Worm (Caenorhabditis elegans) whole organism, early embryonic: ENCODE measurements around the gene ubl-1.

Experiments used
- B0310.2 ChIP-seq: sonication (generic microtip); optimal IDR thresholded peaks from 2 replicates; lab custom pipeline; 2016; ENCODE audit warnings: mild to moderate bottlenecking, missing genetic modification characterization, missing compliant biosample characterization
- F13C5.2 ChIP-seq: sonication (generic microtip); optimal IDR thresholded peaks from 2 replicates; lab custom pipeline; 2017; ENCODE audit warnings: mild to moderate bottlenecking, missing genetic modification characterization, inconsistent platforms, missing compliant biosample characterization
- aly-1 ChIP-seq: sonication (generic microtip); optimal IDR thresholded peaks from 2 replicates; lab custom pipeline; 2016; ENCODE audit warnings: missing genetic modification characterization, missing compliant biosample characterization
- ama-1 ChIP-seq: fragments of 150-350 bp; optimal IDR thresholded peaks from 2 replicates; lab custom pipeline; 2014
- ceh-13 ChIP-seq: fragments of 200-800 bp; sonication (Bioruptor generic); optimal IDR thresholded peaks from 2 replicates; lab custom pipeline; 2018; ENCODE audit warnings: mild to moderate bottlenecking, missing genetic modification characterization, missing compliant biosample characterization
- ceh-36 ChIP-seq: sonication (generic microtip); optimal IDR thresholded peaks from 2 replicates; lab custom pipeline; 2016; ENCODE audit warnings: missing genetic modification characterization, inconsistent platforms, missing compliant biosample characterization
- ets-7 ChIP-seq: sonication (generic microtip); optimal IDR thresholded peaks from 2 replicates; lab custom pipeline; 2016; ENCODE audit warnings: missing genotype, missing genetic modification characterization, missing compliant biosample characterization
- flt-1 ChIP-seq: fragments of 200-800 bp; sonication (Bioruptor generic); IDR thresholded peaks from 2 replicates; pipeline ENCODE4 v1.3.6; 2022; ENCODE audit warnings: missing genetic modification characterization, missing compliant biosample characterization
- hmbx-1 ChIP-seq: sonication (generic microtip); optimal IDR thresholded peaks from 2 replicates; lab custom pipeline; 2016; ENCODE audit warnings: mild to moderate bottlenecking, missing genetic modification characterization, missing compliant biosample characterization
- hmg-4 ChIP-seq: fragments of 200-800 bp; sonication (Bioruptor generic); optimal IDR thresholded peaks from 2 replicates; lab custom pipeline; 2018; ENCODE audit warnings: mild to moderate bottlenecking, missing genetic modification characterization, missing compliant biosample characterization
- hnd-1 ChIP-seq: sonication (generic microtip); optimal IDR thresholded peaks from 2 replicates; lab custom pipeline; 2016; ENCODE audit warnings: missing genetic modification characterization, missing compliant biosample characterization
- scrt-1 ChIP-seq: fragments of 200-800 bp; sonication (Bioruptor generic); IDR thresholded peaks from 2 replicates; pipeline ENCODE4 v1.3.6; 2022; ENCODE audit warnings: missing genetic modification characterization, missing compliant biosample characterization
- sea-1 ChIP-seq: fragments of 200-800 bp; sonication (Bioruptor generic); conservative IDR thresholded peaks from 2 replicates; pipeline ENCODE4 v1.3.6; 2022; ENCODE audit warnings: missing genetic modification characterization, missing compliant biosample characterization
- tbx-11 ChIP-seq: fragments of 200-800 bp; sonication (Bioruptor generic); IDR thresholded peaks from 2 replicates; pipeline ENCODE4 v1.3.6; 2022; ENCODE audit warnings: missing genetic modification characterization, missing compliant biosample characterization

ubl-1 gene

ce11 chrIII:3111534-3111933, 43.4 kb downstream of the ubl-1 start:
- TF ChIP-seq aly-1 (tag; lab: Kevin White, UChicago): no peak
- no peak for TF ChIP-seq scrt-1 (GFP tag; lab: Robert Waterston, UW)
- no peak for TF ChIP-seq flt-1 (GFP tag; lab: Robert Waterston, UW)
- no peak for TF ChIP-seq tbx-11 (GFP tag; lab: Robert Waterston, UW)
- TF ChIP-seq B0310.2: no peak
- TF ChIP-seq F13C5.2 (tag; lab: Kevin White, UChicago): no peak
- no peak for TF ChIP-seq hmbx-1 (tag; lab: Kevin White, UChicago)
- no peak for TF ChIP-seq hmg-4 (GFP tag; lab: Kevin White, UChicago)

ce11 chrIII:3112001-3112400, 43.9 kb downstream of the ubl-1 start:
- TF ChIP-seq B0310.2: no peak
- no peak for TF ChIP-seq ama-1 (lab: Kevin White, UChicago)
- TF ChIP-seq hmg-4 (GFP tag; lab: Kevin White, UChicago): no peak
- no peak for TF ChIP-seq hnd-1 (tag; lab: Kevin White, UChicago)
- TF ChIP-seq sea-1 (GFP tag; lab: Robert Waterston, UW): no peak
- TF ChIP-seq ceh-13: no peak
- TF ChIP-seq ets-7 (tag; lab: Kevin White, UChicago): no peak

ce11 chrIII:3112616-3113015, 44.5 kb downstream of the ubl-1 start:
- TF ChIP-seq sea-1 (GFP tag; lab: Robert Waterston, UW) (no peak), ceh-36 (tag; lab: Kevin White, UChicago) (no peak)

- TF ChIP-seq ceh-36 (tag; lab: Kevin White, UChicago): no peak
- TF ChIP-seq aly-1 (tag; lab: Kevin White, UChicago): no peak
- no peak for TF ChIP-seq F13C5.2 (tag; lab: Kevin White, UChicago)
- TF ChIP-seq B0310.2: no peak
- no peak for TF ChIP-seq flt-1 (GFP tag; lab: Robert Waterston, UW)
- TF ChIP-seq sea-1 (GFP tag; lab: Robert Waterston, UW): no peak
- no peak for TF ChIP-seq hmbx-1 (tag; lab: Kevin White, UChicago)
- TF ChIP-seq tbx-11 (GFP tag; lab: Robert Waterston, UW): no peak
Measured at ce11 chrIII:3116969-3117368, 48.9 kb downstream of the ubl-1 start.
